Worm (Caenorhabditis elegans) whole organism, L3 larva: ENCODE results near the gene oatr-1.
A peak's percentile ranks its signal among the peaks of the same experiment; 100 is the strongest.

Source experiments
- R02D3.7 ChIP-seq: fragments of 150-350 bp; optimal IDR thresholded peaks from 2 replicates; lab custom pipeline; 2014; ENCODE audit warnings: missing biosample characterization, missing genetic modification characterization
- ZK546.5 ChIP-seq: sonication (generic microtip); optimal IDR thresholded peaks from 2 replicates; lab custom pipeline; 2017; ENCODE audit warnings: missing biosample characterization, missing genetic modification characterization
- ama-1 ChIP-seq: fragments of 150-350 bp; optimal IDR thresholded peaks from 2 replicates; lab custom pipeline; 2018
- ceh-9 ChIP-seq: sonication (generic microtip); optimal IDR thresholded peaks from 2 replicates; lab custom pipeline; 2018; ENCODE audit warnings: missing biosample characterization, missing genetic modification characterization
- daf-12 ChIP-seq: fragments of 150-350 bp; optimal IDR thresholded peaks from 2 replicates; lab custom pipeline; 2014; ENCODE audit warnings: missing biosample characterization, missing genetic modification reagents, missing genetic modification characterization
- egl-27 ChIP-seq: sonication (generic microtip); optimal IDR thresholded peaks from 4 replicates; lab custom pipeline; 2017; ENCODE audit warnings: missing biosample characterization, missing genetic modification reagents, missing genetic modification characterization
- egl-5 ChIP-seq: fragments of 150-350 bp; optimal IDR thresholded peaks from 2 replicates; lab custom pipeline; 2017; ENCODE audit warnings: missing biosample characterization, missing genetic modification reagents, missing genetic modification characterization, inconsistent platforms
- elt-1 ChIP-seq: fragments of 150-350 bp; optimal IDR thresholded peaks from 2 replicates; lab custom pipeline; 2014; ENCODE audit warnings: missing biosample characterization, missing genetic modification characterization
- elt-2 ChIP-seq: sonication (generic microtip); optimal IDR thresholded peaks from 2 replicates; lab custom pipeline; 2016; ENCODE audit warnings: missing genetic modification reagents, mild to moderate bottlenecking, missing genetic modification characterization, missing compliant biosample characterization
- elt-3 ChIP-seq, 3 experiments: fragments of 150-350 bp in 1 of 3; sonication (generic microtip) in 2 of 3; optimal IDR thresholded peaks; 2 replicates in 2 of 3; 4 replicates in 1 of 3; lab custom pipeline; 2014 to 2017; ENCODE audit warnings: missing biosample characterization in 3 of 3, missing genetic modification characterization in 3 of 3
- eor-1 ChIP-seq, 2 experiments: fragments of 150-350 bp; optimal IDR thresholded peaks; 2 replicates each; lab custom pipeline; 2014 to 2018; ENCODE audit warnings: missing biosample characterization in 2 of 2, missing genetic modification characterization in 2 of 2
- fkh-10 ChIP-seq: sonication (generic microtip); optimal IDR thresholded peaks from 2 replicates; lab custom pipeline; 2017; ENCODE audit warnings: missing biosample characterization, missing genetic modification reagents, missing genetic modification characterization
- fkh-2 ChIP-seq: fragments of 150-350 bp; optimal IDR thresholded peaks from 2 replicates; lab custom pipeline; 2014; ENCODE audit warnings: missing biosample characterization, missing genetic modification reagents, missing genetic modification characterization
- fos-1 ChIP-seq: fragments of 150-350 bp; optimal IDR thresholded peaks from 2 replicates; lab custom pipeline; 2014; ENCODE audit warnings: missing biosample characterization, missing genetic modification characterization
- jun-1 ChIP-seq: fragments of 150-350 bp; optimal IDR thresholded peaks from 2 replicates; lab custom pipeline; 2014; ENCODE audit warnings: missing biosample characterization, missing genetic modification reagents, missing genetic modification characterization
- lin-39 ChIP-seq: fragments of 150-350 bp; optimal IDR thresholded peaks from 2 replicates; lab custom pipeline; 2018; ENCODE audit warnings: missing biosample characterization, missing genetic modification reagents, missing genetic modification characterization
- mdl-1 ChIP-seq: fragments of 150-350 bp; optimal IDR thresholded peaks from 2 replicates; lab custom pipeline; 2014; ENCODE audit warnings: missing biosample characterization, missing genetic modification characterization
- nfya-1 ChIP-seq: sonication (generic microtip); optimal IDR thresholded peaks from 2 replicates; lab custom pipeline; 2017; ENCODE audit warnings: missing genetic modification characterization, mild to moderate bottlenecking, missing compliant biosample characterization, antibody characterized with exemption, moderate library complexity; ENCODE audit not compliant: insufficient read depth
- nhr-11 ChIP-seq: fragments of 150-350 bp; optimal IDR thresholded peaks from 2 replicates; lab custom pipeline; 2014; ENCODE audit warnings: missing biosample characterization, missing genetic modification characterization
- nhr-12 ChIP-seq: fragments of 150-350 bp; optimal IDR thresholded peaks from 2 replicates; lab custom pipeline; 2014; ENCODE audit warnings: missing biosample characterization, missing genetic modification characterization
- nhr-237 ChIP-seq: fragments of 150-350 bp; optimal IDR thresholded peaks from 2 replicates; lab custom pipeline; 2014; ENCODE audit warnings: missing biosample characterization, missing genetic modification characterization
- nhr-25 ChIP-seq: sonication (generic microtip); optimal IDR thresholded peaks from 2 replicates; lab custom pipeline; 2017; ENCODE audit warnings: missing biosample characterization, missing genetic modification characterization
- nhr-28 ChIP-seq: fragments of 150-350 bp; optimal IDR thresholded peaks from 2 replicates; lab custom pipeline; 2014; ENCODE audit warnings: missing biosample characterization, missing genetic modification characterization
- nhr-43 ChIP-seq: sonication (generic microtip); optimal IDR thresholded peaks from 2 replicates; lab custom pipeline; 2016; ENCODE audit warnings: mild to moderate bottlenecking, missing genetic modification characterization, missing compliant biosample characterization; ENCODE audit not compliant: poor library complexity, severe bottlenecking
- nhr-67 ChIP-seq: fragments of 150-350 bp; optimal IDR thresholded peaks from 2 replicates; lab custom pipeline; 2014; ENCODE audit warnings: missing biosample characterization, missing genetic modification characterization
- nhr-76 ChIP-seq: fragments of 150-350 bp; sonication (generic microtip); optimal IDR thresholded peaks from 5 replicates; lab custom pipeline; 2014; ENCODE audit warnings: missing biosample characterization, missing genetic modification characterization
- pha-4 ChIP-seq: fragments of 150-350 bp; optimal IDR thresholded peaks from 2 replicates; lab custom pipeline; 2014; ENCODE audit warnings: missing biosample characterization, missing genetic modification reagents, missing genetic modification characterization
- pqm-1 ChIP-seq: fragments of 150-350 bp; optimal IDR thresholded peaks from 2 replicates; lab custom pipeline; 2017; ENCODE audit warnings: missing biosample characterization, missing genetic modification characterization, inconsistent platforms
- sea-2 ChIP-seq: fragments of 150-350 bp; sonication (generic microtip); optimal IDR thresholded peaks from 4 replicates; lab custom pipeline; 2014; ENCODE audit warnings: missing biosample characterization, missing genetic modification reagents, missing genetic modification characterization
- skn-1 ChIP-seq: fragments of 150-350 bp; optimal IDR thresholded peaks from 2 replicates; lab custom pipeline; 2014; ENCODE audit warnings: missing biosample characterization, missing genetic modification characterization
- unc-39 ChIP-seq: sonication (generic microtip); optimal IDR thresholded peaks from 4 replicates; lab custom pipeline; 2017; ENCODE audit warnings: missing biosample characterization, missing genetic modification characterization
- unc-62 ChIP-seq: fragments of 150-350 bp; sonication (generic microtip); optimal IDR thresholded peaks from 4 replicates; lab custom pipeline; 2014; ENCODE audit warnings: missing biosample characterization, missing genetic modification reagents, missing genetic modification characterization
- zag-1 ChIP-seq: fragments of 150-350 bp; optimal IDR thresholded peaks from 2 replicates; lab custom pipeline; 2014; ENCODE audit warnings: missing biosample characterization, missing genetic modification characterization
- ztf-11 ChIP-seq: fragments of 150-350 bp; optimal IDR thresholded peaks from 2 replicates; lab custom pipeline; 2014; ENCODE audit warnings: missing biosample characterization, missing genetic modification characterization

The oatr-1 gene

ce11 chrIII:6402346-6402745, 6.4 kb upstream of the oatr-1 start:
- TF ChIP-seq nfya-1 (tag; lab: Kevin White, UChicago): peak; percentile 23
- no peak for TF ChIP-seq fkh-10 (GFP tag; lab: Kevin White, UChicago)
- no peak for TF ChIP-seq ztf-11 (tag; lab: Kevin White, UChicago)
- TF ChIP-seq lin-39 (tag; lab: Kevin White, UChicago): peak; percentile 56
- TF ChIP-seq nhr-11 (tag; lab: Kevin White, UChicago): peak; percentile 65

DNA sequence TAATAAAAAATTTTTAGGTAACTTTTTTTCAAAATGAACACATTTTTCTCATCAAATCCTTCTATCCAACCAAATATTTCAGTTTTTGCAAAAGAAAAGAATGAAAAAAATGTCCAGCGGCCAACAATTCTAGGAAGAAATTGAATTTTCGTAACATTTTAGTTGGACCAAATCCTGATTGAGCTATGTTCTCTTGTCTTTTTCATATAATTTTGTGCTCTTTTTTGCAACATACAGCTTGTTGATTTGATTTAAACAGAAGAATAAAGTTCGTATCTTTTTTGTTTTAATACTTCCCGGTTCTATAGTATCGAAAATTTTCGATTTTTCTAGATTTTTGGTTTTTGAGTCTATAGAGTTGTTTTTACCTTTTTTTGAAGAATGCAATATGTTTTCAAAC, 3.4 kb upstream of the oatr-1 start:
- TF ChIP-seq R02D3.7 (tag; lab: Kevin White, UChicago): no peak
- TF ChIP-seq fkh-10 (GFP tag; lab: Kevin White, UChicago): peak; percentile 59
- no peak for TF ChIP-seq zag-1 (tag; lab: Kevin White, UChicago)

DNA sequence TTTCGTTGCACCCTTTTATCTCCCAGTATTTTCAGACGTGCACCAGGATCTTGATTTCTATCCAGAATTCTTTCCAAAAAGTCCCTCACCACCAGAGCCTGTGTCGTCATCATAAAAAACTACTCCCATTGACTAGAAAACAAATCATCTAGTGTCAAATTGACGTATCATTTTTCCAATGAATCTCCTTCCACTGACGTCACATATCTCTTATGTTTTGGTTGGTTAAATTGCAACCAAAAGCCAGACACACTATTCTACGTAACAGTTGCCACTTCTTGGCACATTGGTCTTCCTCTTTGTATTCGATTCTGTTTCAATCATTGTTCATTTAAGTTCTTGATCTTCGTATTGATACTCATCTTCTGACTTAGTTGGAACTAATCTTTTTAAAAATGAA, 2.1 kb upstream of the oatr-1 start:
- no peak for TF ChIP-seq nhr-67 (tag; lab: Kevin White, UChicago)
- peak; percentile 22 for TF ChIP-seq nfya-1 (tag; lab: Kevin White, UChicago)
- TF ChIP-seq nhr-11 (tag; lab: Kevin White, UChicago): peak; percentile 31

ce11 chrIII:6396381-6396780, 399 bp upstream of the oatr-1 start:
- TF ChIP-seq ceh-9 (tag; lab: Kevin White, UChicago) (no peak), mdl-1 (tag; lab: Kevin White, UChicago) (no peak), fos-1 (tag; lab: Kevin White, UChicago) (no peak), unc-62 (GFP tag; lab: Kevin White, UChicago) (no peak), nhr-12 (no peak), nhr-25 (tag; lab: Kevin White, UChicago) (peak; percentile 73), fkh-2 (tag; lab: Kevin White, UChicago) (no peak), nhr-43 (tag; lab: Kevin White, UChicago) (peak; percentile 70), eor-1 (tag; optimal IDR thresholded peaks at IDR 0.05; lab: Kevin White, UChicago) (no peak), skn-1 (tag; lab: Kevin White, UChicago) (peak; percentile 11), elt-2 (tag; lab: Kevin White, UChicago) (peak; percentile 95), daf-12 (no peak), egl-5 (tag; lab: Kevin White, UChicago) (no peak), elt-3 (tag; optimal IDR thresholded peaks at IDR 0.05; lab: Kevin White, UChicago) (peak; percentile 2 to 100 (median 82)), elt-1 (tag; lab: Kevin White, UChicago) (no peak), nhr-237 (tag; lab: Kevin White, UChicago) (no peak), nhr-67 (tag; lab: Kevin White, UChicago) (no peak), pha-4 (peak; percentile 32), sea-2 (GFP tag; lab: Kevin White, UChicago) (no peak), egl-27 (tag; lab: Kevin White, UChicago) (no peak), R02D3.7 (tag; lab: Kevin White, UChicago) (no peak), unc-39 (tag; lab: Kevin White, UChicago) (no peak), jun-1 (peak; percentile 20), nhr-76 (tag; lab: Kevin White, UChicago) (no peak), pqm-1 (peak; percentile 85), nhr-28 (tag; lab: Kevin White, UChicago) (no peak), ztf-11 (tag; lab: Kevin White, UChicago) (no peak)
- TF ChIP-seq, all 47 proteins: peak for 8

- no peak for TF ChIP-seq R02D3.7 (tag; lab: Kevin White, UChicago)
- no peak for TF ChIP-seq mdl-1 (tag; lab: Kevin White, UChicago)
- no peak for TF ChIP-seq unc-62 (GFP tag; lab: Kevin White, UChicago)
- TF ChIP-seq elt-1 (tag; lab: Kevin White, UChicago): no peak
- TF ChIP-seq nhr-76 (tag; lab: Kevin White, UChicago): no peak
- no peak for TF ChIP-seq ama-1 (lab: Kevin White, UChicago)
- TF ChIP-seq ZK546.5 (tag; lab: Kevin White, UChicago): no peak
- no peak for TF ChIP-seq egl-27 (tag; lab: Kevin White, UChicago)
Measured at ce11 chrIII:6390644-6391043, 5.3 kb downstream of the oatr-1 start, which contains the start of gene smrc-1. smrc-1 (plus strand) TSS chrIII:6390944.
